Fruit fly (Drosophila melanogaster) whole organism, adult: ENCODE results near the gene ninaE.

ENCODE experiments used
- CG12768 ChIP-seq: fragments of 200-800 bp; sonication (Bioruptor generic); optimal IDR thresholded peaks from 2 replicates; lab custom pipeline; 2017; ENCODE audit warnings: missing biosample characterization, missing genetic modification characterization, mild to moderate bottlenecking, moderate library complexity, missing genetic modification reagents
- CG1620 ChIP-seq: fragments of 200-800 bp; sonication (Bioruptor generic); optimal IDR thresholded peaks from 2 replicates; lab custom pipeline; 2016; ENCODE audit warnings: missing biosample characterization, missing genetic modification characterization
- Mnt ChIP-seq: fragments of 200-800 bp; sonication (Bioruptor generic); optimal IDR thresholded peaks from 2 replicates; lab custom pipeline; 2016; ENCODE audit warnings: missing biosample characterization, mild to moderate bottlenecking, missing genetic modification characterization

dm6 chr3R:19891363-19891762 lies 3.4 kb upstream of the ninaE start:
- TF ChIP-seq CG12768 (GFP tag; lab: Kevin White, UChicago) (peak; percentile 12), CG1620 (GFP tag; lab: Kevin White, UChicago) (no peak), Mnt (GFP tag; lab: Kevin White, UChicago) (no peak)
